Fruit fly (Drosophila melanogaster) whole organism, embryonic: ENCODE data around the gene CG33640.

ENCODE experiments used
- CG31224 ChIP-seq: fragments of 200-800 bp; sonication (Bioruptor generic); IDR thresholded peaks from 2 replicates; pipeline ENCODE4 v1.3.6; 2022; ENCODE audit warnings: missing biosample characterization, missing genetic modification characterization
- cad ChIP-seq: fragments of >200 bp; optimal IDR thresholded peaks from 2 replicates; lab custom pipeline; 2017; ENCODE audit warnings: missing biosample characterization, missing genetic modification characterization

DNA sequence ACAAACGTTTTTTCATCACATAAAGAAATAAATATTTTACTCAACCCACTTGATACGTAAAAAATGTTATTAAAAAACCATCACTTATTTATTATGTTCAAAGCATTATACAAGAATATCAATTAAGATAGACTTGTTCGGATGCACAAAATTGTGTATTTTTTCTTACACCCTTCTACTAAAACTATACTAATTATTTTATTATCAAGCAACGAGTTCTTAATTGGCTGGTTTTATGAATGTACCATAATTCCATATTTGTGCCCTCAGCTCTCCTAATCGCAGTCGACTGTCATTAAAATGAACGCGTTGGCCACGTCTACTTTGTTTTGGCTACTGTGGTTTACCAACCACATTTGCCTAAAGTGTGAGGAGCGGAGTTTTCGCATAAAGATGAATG is 2.0 kb downstream of the CG33640 start, which contains the start of gene CG33642:
- TF ChIP-seq CG31224 (GFP tag; lab: Robert Waterston, UW) (no peak), cad (no peak)
